Fruit fly (Drosophila melanogaster) Kc167 (cell line): ENCODE measurements around the gene RpS28a.

Experiments
- Myc ChIP-seq: fragments of >200 bp; optimal IDR thresholded peaks from 2 replicates; lab custom pipeline; 2017; ENCODE audit warnings: missing external identifiers
- Sin3A ChIP-seq: fragments of >200 bp; optimal IDR thresholded peaks from 2 replicates; lab custom pipeline; 2018; ENCODE audit warnings: missing external identifiers
- h ChIP-seq: fragments of >200 bp; optimal IDR thresholded peaks from 3 replicates; lab custom pipeline; 2018; ENCODE audit warnings: missing external identifiers
- insv ChIP-seq: fragments of >200 bp; optimal IDR thresholded peaks from 3 replicates; lab custom pipeline; 2018; ENCODE audit warnings: missing external identifiers
- psq ChIP-seq: fragments of >200 bp; optimal IDR thresholded peaks from 2 replicates; lab custom pipeline; 2017; ENCODE audit warnings: missing external identifiers
- ttk ChIP-seq: sonication (Bioruptor generic); optimal IDR thresholded peaks from 2 replicates; lab custom pipeline; 2017; ENCODE audit warnings: missing external identifiers

The RpS28a gene

DNA sequence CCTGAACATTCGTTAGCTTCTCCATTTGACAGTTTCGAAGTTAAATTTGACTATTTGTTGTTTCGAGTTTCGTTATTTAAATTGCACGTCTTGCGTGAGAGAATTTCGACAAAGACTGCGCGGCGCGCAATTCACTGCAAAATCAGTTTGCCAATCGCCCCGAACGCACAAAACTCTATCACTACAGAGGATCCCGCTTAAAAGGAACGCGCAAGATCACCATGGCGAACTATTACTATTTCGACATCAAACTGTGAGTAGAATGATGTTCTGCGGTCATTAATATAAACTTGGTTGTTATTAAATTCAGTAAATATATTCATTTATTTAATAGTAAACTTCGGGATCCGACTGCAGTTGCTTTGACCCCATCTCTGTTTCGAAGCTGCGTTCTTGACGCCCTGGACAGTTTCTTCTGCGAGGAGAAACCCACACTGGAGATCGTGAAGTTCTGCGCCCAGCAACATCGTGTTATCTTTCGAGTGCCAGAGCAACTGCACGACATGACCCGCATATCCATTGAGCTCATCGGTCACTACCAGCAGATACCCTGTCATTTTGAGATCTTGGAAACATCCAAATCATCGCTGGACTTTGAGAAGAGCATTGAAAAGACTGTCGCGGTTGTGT, 33.6 kb upstream of the RpS28a start, which contains the start of the genes Rpp14b and spn-A:
Gene Rpp14b, plus strand, starts transcription at position 43 of the 630 bp plus-strand sequence.
Gene spn-A, minus strand, starts transcription at position 123 of the 630 bp plus-strand sequence.
- TF ChIP-seq Sin3A (lab: Kevin White, UChicago) (no peak), Myc (lab: Kevin White, UChicago) (no peak), insv (lab: Kevin White, UChicago) (peak; percentile 11), ttk (lab: Kevin White, UChicago) (no peak), h (lab: Kevin White, UChicago) (peak; percentile 26), psq (no peak)

DNA sequence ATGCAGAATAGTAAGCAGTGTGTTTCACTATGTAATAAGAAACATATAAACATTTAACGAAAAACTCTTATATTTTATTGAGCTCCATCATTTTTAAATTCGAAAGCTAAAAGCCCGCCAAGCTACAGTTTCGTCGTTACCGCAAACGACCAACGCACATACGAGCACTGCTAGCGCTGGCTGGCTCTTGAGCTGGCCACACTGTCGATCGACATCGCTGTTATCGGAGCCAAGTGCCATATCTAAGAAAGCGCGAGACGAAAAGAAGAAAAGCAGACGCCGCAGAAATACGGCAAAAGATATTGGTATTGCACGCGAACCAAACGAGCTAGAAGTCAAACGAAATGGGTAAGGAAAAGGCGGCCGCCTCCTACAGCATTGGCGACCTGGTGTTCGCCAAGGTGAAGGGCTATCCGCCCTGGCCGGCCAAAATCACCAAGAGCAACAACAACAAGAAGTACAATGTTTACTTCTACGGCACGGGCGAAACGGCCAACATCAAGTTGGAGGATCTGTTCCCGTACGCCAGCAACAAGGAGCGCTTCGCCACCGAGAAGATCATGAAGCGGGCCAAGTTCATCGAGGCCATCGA, 30.1 kb upstream of the RpS28a start, which contains the start of gene Jasper:
Gene Jasper, plus strand, starts transcription at position 60 of the 592 bp plus-strand sequence.
- no peak for TF ChIP-seq insv (lab: Kevin White, UChicago)

dm6 chr3R:30051933-30052332, 29.5 kb upstream of the RpS28a start, which contains the start of gene CG15528:
Gene CG15528, minus strand, starts transcription at chr3R:30052112.
- no peak for TF ChIP-seq insv (lab: Kevin White, UChicago)
- no peak for TF ChIP-seq psq
- TF ChIP-seq Myc (lab: Kevin White, UChicago): no peak
- TF ChIP-seq ttk (lab: Kevin White, UChicago): no peak
- no peak for TF ChIP-seq Sin3A (lab: Kevin White, UChicago)
- no peak for TF ChIP-seq h (lab: Kevin White, UChicago)

DNA sequence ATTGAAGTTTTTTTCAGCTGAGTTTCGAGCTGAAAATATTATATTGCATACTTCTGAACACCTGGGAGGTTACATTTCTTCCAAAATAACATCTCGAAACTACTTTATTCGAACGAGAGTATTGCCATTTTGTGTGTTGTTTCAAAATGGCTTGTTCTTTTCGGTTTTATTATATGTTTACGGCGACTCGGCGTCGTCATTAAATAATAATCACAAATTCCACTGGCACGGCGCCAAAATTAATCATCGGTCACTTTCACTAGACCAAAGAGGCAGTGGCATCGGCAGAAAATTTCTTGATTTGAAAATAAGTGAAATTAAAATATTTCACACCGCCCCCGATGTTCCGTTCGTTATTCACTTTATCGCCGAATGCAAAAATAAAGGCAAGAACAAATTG, 28.0 kb upstream of the RpS28a start:
- TF ChIP-seq Sin3A (lab: Kevin White, UChicago) (no peak), psq (no peak), h (lab: Kevin White, UChicago) (no peak), ttk (lab: Kevin White, UChicago) (no peak), insv (lab: Kevin White, UChicago) (no peak), Myc (lab: Kevin White, UChicago) (no peak)

dm6 chr3R:30046029-30047001, 23.9 kb upstream of the RpS28a start, which contains the start of the genes RpL32 and CG7943:
Gene RpL32, minus strand, starts transcription at chr3R:30046161.
Gene CG7943, plus strand, starts transcription at chr3R:30046470.
- TF ChIP-seq ttk (lab: Kevin White, UChicago) (no peak), insv (lab: Kevin White, UChicago) (no peak), h (lab: Kevin White, UChicago) (no peak), Sin3A (lab: Kevin White, UChicago) (no peak), psq (no peak), Myc (lab: Kevin White, UChicago) (no peak)

dm6 chr3R:30043139-30043744, 20.8 kb upstream of the RpS28a start, which contains the start of gene Sry-delta:
Gene Sry-delta, plus strand, starts transcription at chr3R:30043341.
- TF ChIP-seq Sin3A (lab: Kevin White, UChicago) (no peak), Myc (lab: Kevin White, UChicago) (no peak), h (lab: Kevin White, UChicago) (no peak), ttk (lab: Kevin White, UChicago) (no peak), psq (no peak), insv (lab: Kevin White, UChicago) (no peak)

DNA sequence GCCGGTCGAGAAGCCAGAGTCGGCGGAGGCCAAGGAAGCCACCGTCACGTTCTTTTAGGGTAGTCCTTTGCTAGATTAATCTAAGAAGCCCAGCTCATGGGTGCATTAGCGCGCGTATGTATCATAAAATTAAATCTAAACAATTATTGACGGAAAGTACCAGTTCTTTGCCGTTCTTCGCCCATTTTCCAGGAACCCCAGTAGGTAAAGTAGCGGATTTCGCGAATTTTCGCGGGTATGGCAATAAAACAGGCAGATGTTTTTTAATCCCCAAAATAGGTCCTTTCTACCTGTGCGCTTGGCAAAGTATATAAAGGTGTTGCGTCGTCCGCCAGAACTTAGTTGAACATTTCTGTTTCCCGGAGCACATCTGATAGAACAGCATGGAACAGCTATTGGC, 18.4 kb upstream of the RpS28a start:
- no peak for TF ChIP-seq ttk (lab: Kevin White, UChicago)
- no peak for TF ChIP-seq Sin3A (lab: Kevin White, UChicago)
- no peak for TF ChIP-seq psq
- no peak for TF ChIP-seq insv (lab: Kevin White, UChicago)
- TF ChIP-seq h (lab: Kevin White, UChicago): no peak
- TF ChIP-seq Myc (lab: Kevin White, UChicago): no peak

DNA sequence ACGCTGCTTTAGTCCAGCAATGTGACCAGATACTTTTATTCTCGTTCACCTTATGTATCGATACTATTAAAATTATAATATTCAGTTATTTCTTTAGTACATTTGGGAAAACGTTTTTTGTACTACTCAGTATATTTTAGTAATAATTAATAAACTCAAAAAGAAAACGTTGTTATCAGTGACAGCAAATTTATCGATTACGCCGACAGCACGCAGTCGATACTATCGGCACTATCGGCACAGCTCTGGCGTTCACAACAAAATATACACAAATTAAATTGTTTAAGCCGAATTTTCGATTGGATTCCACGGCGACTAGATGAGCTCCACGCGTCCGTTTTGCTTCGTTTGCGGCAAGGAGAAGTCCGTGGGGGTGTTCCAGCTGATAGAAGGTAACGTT, 17.0 kb upstream of the RpS28a start, which contains the start of the genes janA, Sry-alpha and Sry-beta:
Gene janA, minus strand, starts transcription at position 40 of the 400 bp plus-strand sequence.
Gene Sry-alpha, plus strand, starts transcription at position 226 of the 400 bp plus-strand sequence.
Gene Sry-beta, plus strand, starts transcription at position 226 of the 400 bp plus-strand sequence.
- no peak for TF ChIP-seq Sin3A (lab: Kevin White, UChicago)
- TF ChIP-seq h (lab: Kevin White, UChicago): no peak
- TF ChIP-seq psq: no peak
- TF ChIP-seq Myc (lab: Kevin White, UChicago): no peak
- TF ChIP-seq ttk (lab: Kevin White, UChicago): no peak
- no peak for TF ChIP-seq insv (lab: Kevin White, UChicago)

DNA sequence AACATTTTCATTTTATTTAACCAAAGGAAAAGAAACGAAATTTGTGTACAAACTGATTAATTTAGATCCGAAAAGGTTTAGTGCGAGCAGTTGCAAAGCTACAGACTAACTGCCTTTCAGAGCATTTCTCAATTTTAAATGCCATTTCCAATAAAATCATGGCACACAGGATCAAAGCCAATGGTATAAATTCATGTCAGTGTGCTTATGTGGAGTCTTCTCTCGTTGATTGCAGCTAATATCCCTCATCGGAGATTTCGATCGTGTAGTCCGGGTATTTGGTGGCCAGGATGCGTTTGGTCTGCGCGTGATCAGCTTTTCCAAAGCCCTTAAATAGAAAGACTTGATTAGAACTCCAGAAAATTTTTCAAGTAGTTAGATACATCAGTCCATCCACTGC, 16.2 kb upstream of the RpS28a start, which contains the start of gene janB:
Gene janB, minus strand, starts transcription at position 101 of the 400 bp plus-strand sequence.
- no peak for TF ChIP-seq ttk (lab: Kevin White, UChicago)
- TF ChIP-seq Sin3A (lab: Kevin White, UChicago): no peak
- no peak for TF ChIP-seq h (lab: Kevin White, UChicago)
- no peak for TF ChIP-seq insv (lab: Kevin White, UChicago)
- TF ChIP-seq psq: no peak
- no peak for TF ChIP-seq Myc (lab: Kevin White, UChicago)

dm6 chr3R:30037630-30038029, 15.2 kb upstream of the RpS28a start, which contains the start of gene ocn:
Gene ocn, minus strand, starts transcription at chr3R:30037730.
- no peak for TF ChIP-seq h (lab: Kevin White, UChicago)
- no peak for TF ChIP-seq ttk (lab: Kevin White, UChicago)
- no peak for TF ChIP-seq Sin3A (lab: Kevin White, UChicago)
- TF ChIP-seq psq: no peak
- TF ChIP-seq insv (lab: Kevin White, UChicago): no peak
- TF ChIP-seq Myc (lab: Kevin White, UChicago): no peak
